Fruit fly (Drosophila melanogaster) S2 (cell line): Measurements from ENCODE around the gene Cnot4.

ENCODE experiments used
- CG8478 ChIP-seq: fragments of >200 bp; optimal IDR thresholded peaks from 2 replicates; lab custom pipeline; 2018
- CTCF ChIP-seq, 2 experiments: fragments of >200 bp; optimal IDR thresholded peaks; 2 replicates each; lab custom pipeline; 2018

dm6 chr2L:10442048-10442790 lies 45.7 kb downstream of the Cnot4 start, which contains the start of gene loh:
- no peak for TF ChIP-seq CG8478
- TF ChIP-seq CTCF (optimal IDR thresholded peaks at IDR 0.05; lab: Kevin White, UChicago): no peak
